Worm (Caenorhabditis elegans) whole organism, late embryonic: ENCODE measurements around the gene R09E10.5.
A peak's percentile ranks its signal among the peaks of the same experiment; 100 is the strongest.

ENCODE experiments used
- C38D4.7 ChIP-seq: fragments of 200-800 bp; sonication (Bioruptor generic); optimal IDR thresholded peaks from 2 replicates; lab custom pipeline; 2018; ENCODE audit warnings: mild to moderate bottlenecking, missing genetic modification characterization, moderate library complexity, missing compliant biosample characterization
- K02D7.2 ChIP-seq: sonication (generic microtip); optimal IDR thresholded peaks from 2 replicates; lab custom pipeline; 2017; ENCODE audit warnings: mild to moderate bottlenecking, missing genetic modification characterization, missing compliant biosample characterization
- ceh-2 ChIP-seq: sonication (generic microtip); optimal IDR thresholded peaks from 2 replicates; lab custom pipeline; 2016; ENCODE audit warnings: missing genotype, missing genetic modification characterization, missing compliant biosample characterization
- ceh-48 ChIP-seq: sonication (generic microtip); optimal IDR thresholded peaks from 2 replicates; lab custom pipeline; 2016; ENCODE audit warnings: missing genetic modification characterization, inconsistent platforms, missing compliant biosample characterization
- eyg-1 ChIP-seq: sonication (generic microtip); optimal IDR thresholded peaks from 2 replicates; lab custom pipeline; 2016; ENCODE audit warnings: missing genotype, missing genetic modification characterization, missing compliant biosample characterization
- hlh-30 ChIP-seq: sonication (generic microtip); optimal IDR thresholded peaks from 2 replicates; lab custom pipeline; 2017; ENCODE audit warnings: antibody characterized with exemption, missing genetic modification characterization, missing compliant biosample characterization; ENCODE audit not compliant: insufficient read depth
- pax-1 ChIP-seq: fragments of 150-350 bp; optimal IDR thresholded peaks from 2 replicates; lab custom pipeline; 2014; ENCODE audit warnings: missing biosample characterization, missing genetic modification characterization
- unc-42 ChIP-seq: sonication (generic microtip); optimal IDR thresholded peaks from 2 replicates; lab custom pipeline; 2016; ENCODE audit warnings: missing genotype, missing genetic modification characterization, missing compliant biosample characterization

R09E10.5 gene

ce11 chrIV:10250577-10251075, 51.5 kb downstream of the R09E10.5 start, which contains the start of gene daf-14:
Gene daf-14 (plus strand): TSS chrIV:10250627.
- TF ChIP-seq ceh-2 (tag; lab: Kevin White, UChicago) (no peak), ceh-48 (tag; lab: Kevin White, UChicago) (no peak), hlh-30 (tag; lab: Kevin White, UChicago) (peak; percentile 23), unc-42 (tag; lab: Kevin White, UChicago) (no peak)

DNA sequence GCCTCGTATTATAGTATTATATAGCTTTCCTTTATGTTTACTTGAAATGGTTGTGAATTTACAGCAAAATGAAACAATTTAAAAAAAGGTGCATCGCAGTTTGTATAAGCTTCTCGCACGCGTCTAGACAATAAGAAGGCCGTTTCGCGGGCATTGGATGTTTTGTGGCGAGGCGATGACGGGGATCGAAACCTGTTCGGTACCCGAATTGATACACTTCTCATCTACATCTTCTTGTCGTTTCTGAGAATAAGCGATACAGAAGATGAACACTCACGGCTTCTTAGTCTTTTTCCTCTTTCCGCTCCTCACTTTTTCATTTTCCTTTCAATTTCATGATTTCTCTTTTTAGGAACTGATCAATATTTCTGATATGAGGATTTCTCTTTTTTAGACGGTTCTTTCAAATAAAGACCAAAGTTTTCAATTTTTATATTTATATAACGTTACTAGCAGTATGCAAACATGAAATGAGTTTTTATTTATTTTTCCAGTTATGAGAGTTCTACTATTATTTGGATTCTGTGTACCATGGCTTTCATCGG, 56.4 kb downstream of the R09E10.5 start, which contains the start of gene F01G10.10:
TSS of gene F01G10.10 (plus strand) at position 495 of the 545 bp plus-strand sequence.
- TF ChIP-seq hlh-30 (tag; lab: Kevin White, UChicago) (no peak), eyg-1 (tag; lab: Kevin White, UChicago) (no peak), K02D7.2 (tag; lab: Kevin White, UChicago) (no peak), pax-1 (no peak), C38D4.7 (GFP tag; lab: Kevin White, UChicago) (no peak)
